Worm (Caenorhabditis elegans): ENCODE data around the gene K07E3.2.

The K07E3.2 gene

DNA sequence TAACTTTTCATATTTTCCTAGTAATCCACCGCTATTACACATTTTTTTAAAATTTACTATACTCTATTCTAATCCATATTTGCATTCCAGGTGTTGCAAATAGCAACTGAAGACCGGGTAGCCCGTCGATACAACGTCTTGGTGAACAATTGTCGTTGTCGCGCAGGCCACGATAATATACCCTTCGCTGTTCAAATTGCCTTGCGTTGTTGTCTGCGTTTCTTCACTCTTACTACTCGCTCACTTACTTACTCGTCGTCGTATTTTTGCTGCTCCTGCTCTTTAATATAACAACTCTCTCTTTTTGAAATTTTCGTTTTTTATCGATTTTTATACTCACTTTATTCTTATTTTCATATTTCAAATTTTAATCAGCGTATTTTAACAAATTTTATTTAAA, at the start of gene K07E3.2:
Gene K07E3.2, plus strand, starts transcription at position 400 of the 400 bp plus-strand sequence.
- TF ChIP-seq efl-1 (GFP tag; optimal IDR thresholded peaks at IDR 0.05) (no peak), sdz-38 (tag; optimal IDR thresholded peaks at IDR 0.05) (no peak), nhr-80 (tag; optimal IDR thresholded peaks at IDR 0.05) (peak; percentile 8), lsy-27 (tag; optimal IDR thresholded peaks at IDR 0.05; ENCODE audit: borderline replicate concordance, insufficient read depth) (no peak), F57C9.4 (tag; optimal IDR thresholded peaks at IDR 0.05) (no peak), ceh-91 (GFP tag; IDR thresholded peaks at IDR 0.05) (no peak), K11D2.4 (GFP tag; IDR thresholded peaks at IDR 0.05) (no peak), dpl-1 (GFP tag; optimal IDR thresholded peaks at IDR 0.05) (no peak), pbrm-1 (GFP tag; IDR thresholded peaks at IDR 0.05) (no peak), gei-17 (GFP tag; optimal IDR thresholded peaks at IDR 0.05) (peak; percentile 40), nfyb-1 (GFP tag; IDR thresholded peaks at IDR 0.05) (no peak), madf-10 (tag; optimal IDR thresholded peaks at IDR 0.05) (no peak), attf-6 (GFP tag; IDR thresholded peaks at IDR 0.05) (no peak), Y53F4B.3 (GFP tag; IDR thresholded peaks at IDR 0.05) (no peak), Y56A3A.18 (GFP tag; IDR thresholded peaks at IDR 0.05) (no peak), F10E7.11 (tag; optimal IDR thresholded peaks at IDR 0.05) (no peak), dpff-1 (tag; optimal IDR thresholded peaks at IDR 0.05) (no peak), madf-3 (GFP tag; IDR thresholded peaks at IDR 0.05) (no peak), let-526 (GFP tag; IDR thresholded peaks at IDR 0.05) (no peak), lin-40 (tag; optimal IDR thresholded peaks at IDR 0.05) (peak; percentile 57), lir-1 (GFP tag; conservative IDR thresholded peaks at IDR 0.05) (no peak), ceh-100 (GFP tag; IDR thresholded peaks at IDR 0.05) (no peak), ZK185.1 (tag; optimal IDR thresholded peaks at IDR 0.05; ENCODE audit: poor library complexity, severe bottlenecking) (peak; percentile 23), B0336.3 (GFP tag; IDR thresholded peaks at IDR 0.05) (no peak), tlf-1 (GFP tag; optimal IDR thresholded peaks at IDR 0.05) (no peak), nhr-179 (tag; optimal IDR thresholded peaks at IDR 0.05) (no peak), nhr-120 (GFP tag; IDR thresholded peaks at IDR 0.05) (no peak), chd-7 (tag; optimal IDR thresholded peaks at IDR 0.05) (no peak), hmg-1.2 (GFP tag; IDR thresholded peaks at IDR 0.05) (peak; percentile 63; the same call in 1 of the 2 replicates)

DNA sequence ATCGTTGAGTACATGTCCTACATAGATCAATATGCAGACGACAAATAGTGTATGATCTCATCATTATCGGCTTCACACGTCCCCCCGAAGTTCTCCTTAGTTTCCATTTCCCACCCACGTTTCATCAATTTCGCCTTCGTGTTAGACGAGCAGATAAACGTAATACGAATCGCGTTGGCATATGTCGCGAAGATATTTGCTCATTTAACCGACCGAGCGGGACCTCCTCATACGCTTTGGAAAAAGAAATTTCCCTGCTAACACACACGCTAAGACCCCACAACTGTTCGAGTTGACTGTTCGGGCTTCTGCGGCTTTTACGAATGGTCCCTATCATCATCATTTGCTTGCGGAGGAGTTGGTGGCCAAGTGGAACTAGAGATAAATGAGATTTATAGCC, 49.6 kb upstream of the K07E3.2 start:
- TF ChIP-seq ztf-22 (GFP tag; optimal IDR thresholded peaks at IDR 0.05) (no peak), F55B11.4 (tag; optimal IDR thresholded peaks at IDR 0.05; ENCODE audit: borderline replicate concordance, insufficient read depth) (no peak), T26A5.8 (tag; optimal IDR thresholded peaks at IDR 0.05) (no peak), ztf-25 (GFP tag; IDR thresholded peaks at IDR 0.05) (no peak), F37B4.10 (GFP tag; IDR thresholded peaks at IDR 0.05) (no peak), unc-130 (GFP tag; optimal IDR thresholded peaks at IDR 0.05) (no peak), cebp-2 (GFP tag; IDR thresholded peaks at IDR 0.05) (no peak), ztf-26 (tag; optimal IDR thresholded peaks at IDR 0.05) (no peak), snpc-1.1 (tag; optimal IDR thresholded peaks at IDR 0.05; ENCODE audit: insufficient read depth) (no peak), snpc-1.3 (tag; optimal IDR thresholded peaks at IDR 0.05; ENCODE audit: insufficient read depth) (no peak), Y67H2A.10 (GFP tag; conservative IDR thresholded peaks at IDR 0.05) (no peak), Y53G8AR.9 (GFP tag; conservative IDR thresholded peaks at IDR 0.05) (no peak), hlh-12 (tag; optimal IDR thresholded peaks at IDR 0.05) (no peak), F57A8.1 (GFP tag; optimal IDR thresholded peaks at IDR 0.05) (no peak)
